Worm (Caenorhabditis elegans) whole organism, late embryonic: ENCODE data around the gene bir-2.

Experiments
- K02D7.2 ChIP-seq: sonication (generic microtip); optimal IDR thresholded peaks from 2 replicates; lab custom pipeline; 2017; ENCODE audit warnings: mild to moderate bottlenecking, missing genetic modification characterization, missing compliant biosample characterization
- T23F11.4 ChIP-seq: fragments of 200-800 bp; sonication (Bioruptor generic); optimal IDR thresholded peaks from 2 replicates; lab custom pipeline; 2018; ENCODE audit warnings: mild to moderate bottlenecking, missing genetic modification characterization, missing compliant biosample characterization
- Y22D7AL.16 ChIP-seq: sonication (generic microtip); optimal IDR thresholded peaks from 2 replicates; lab custom pipeline; 2016; ENCODE audit warnings: missing genetic modification characterization, missing compliant biosample characterization
- ceh-19 ChIP-seq: fragments of 200-800 bp; sonication (Bioruptor generic); optimal IDR thresholded peaks from 2 replicates; lab custom pipeline; 2018; ENCODE audit warnings: mild to moderate bottlenecking, missing genetic modification characterization, missing compliant biosample characterization
- ceh-24 ChIP-seq: sonication (generic microtip); optimal IDR thresholded peaks from 2 replicates; lab custom pipeline; 2016; ENCODE audit warnings: mild to moderate bottlenecking, missing genetic modification characterization, missing compliant biosample characterization
- ceh-30 ChIP-seq: fragments of 150-350 bp; optimal IDR thresholded peaks from 2 replicates; lab custom pipeline; 2014; ENCODE audit warnings: missing biosample characterization, missing genetic modification characterization
- ceh-34 ChIP-seq: sonication (generic microtip); optimal IDR thresholded peaks from 2 replicates; lab custom pipeline; 2016; ENCODE audit warnings: mild to moderate bottlenecking, missing genetic modification characterization, missing compliant biosample characterization
- ceh-9 ChIP-seq: sonication (generic microtip); optimal IDR thresholded peaks from 2 replicates; lab custom pipeline; 2016; ENCODE audit warnings: mild to moderate bottlenecking, missing genetic modification characterization, inconsistent platforms, missing compliant biosample characterization
- elt-2 ChIP-seq: sonication (generic microtip); optimal IDR thresholded peaks from 2 replicates; lab custom pipeline; 2016; ENCODE audit warnings: missing genetic modification reagents, missing genetic modification characterization, missing compliant biosample characterization
- elt-4 ChIP-seq: sonication (generic microtip); optimal IDR thresholded peaks from 2 replicates; lab custom pipeline; 2016; ENCODE audit warnings: missing genetic modification characterization, missing compliant biosample characterization
- fkh-10 ChIP-seq: fragments of 150-350 bp; optimal IDR thresholded peaks from 2 replicates; lab custom pipeline; 2014; ENCODE audit warnings: missing biosample characterization, missing genetic modification reagents, missing genetic modification characterization
- fkh-6 ChIP-seq: sonication (generic microtip); optimal IDR thresholded peaks from 2 replicates; lab custom pipeline; 2016; ENCODE audit warnings: missing genetic modification characterization, missing compliant biosample characterization
- hlh-13 ChIP-seq: fragments of 200-800 bp; sonication (Bioruptor generic); optimal IDR thresholded peaks from 2 replicates; lab custom pipeline; 2018; ENCODE audit warnings: mild to moderate bottlenecking, missing genetic modification characterization, missing compliant biosample characterization
- hlh-8 ChIP-seq: sonication (generic microtip); optimal IDR thresholded peaks from 2 replicates; lab custom pipeline; 2016; ENCODE audit warnings: missing genotype, missing genetic modification characterization, missing compliant biosample characterization
- lim-6 ChIP-seq: sonication (generic microtip); optimal IDR thresholded peaks from 2 replicates; lab custom pipeline; 2016; ENCODE audit warnings: missing genetic modification characterization, missing compliant biosample characterization
- npax-4 ChIP-seq: sonication (generic microtip); optimal IDR thresholded peaks from 2 replicates; lab custom pipeline; 2016; ENCODE audit warnings: missing genetic modification characterization, missing compliant biosample characterization
- unc-86 ChIP-seq: sonication (generic microtip); optimal IDR thresholded peaks from 2 replicates; lab custom pipeline; 2016; ENCODE audit warnings: missing genetic modification characterization, missing compliant biosample characterization

bir-2 gene

ce11 chrV:13611782-13612181, 43.1 kb downstream of the bir-2 start, which contains the start of gene spig-9:
TSS of gene spig-9 (minus strand) at chrV:13611882.
- TF ChIP-seq hlh-8 (no peak), lim-6 (tag; lab: Kevin White, UChicago) (no peak), elt-2 (no peak), K02D7.2 (tag; lab: Kevin White, UChicago) (no peak), hlh-13 (GFP tag; lab: Kevin White, UChicago) (no peak), unc-86 (no peak)

- TF ChIP-seq fkh-6 (tag; lab: Kevin White, UChicago), result no peak
- no peak for TF ChIP-seq npax-4 (tag; lab: Kevin White, UChicago)
- no peak for TF ChIP-seq elt-4 (tag; lab: Kevin White, UChicago)
- TF ChIP-seq Y22D7AL.16, result no peak
- no peak for TF ChIP-seq ceh-24 (tag; lab: Kevin White, UChicago)
- TF ChIP-seq ceh-19, result no peak
- TF ChIP-seq ceh-30 (tag; lab: Kevin White, UChicago), result no peak
- no peak for TF ChIP-seq lim-6 (tag; lab: Kevin White, UChicago)
- no peak for TF ChIP-seq fkh-10
- TF ChIP-seq ceh-34 (tag; lab: Kevin White, UChicago), result no peak
- no peak for TF ChIP-seq ceh-9 (tag; lab: Kevin White, UChicago)
- TF ChIP-seq T23F11.4 (GFP tag; lab: Kevin White, UChicago), result no peak
- TF ChIP-seq, all 69 proteins: peak for 0
Measured at ce11 chrV:13613870-13614269, 45.2 kb downstream of the bir-2 start, which contains the start of gene F53F4.7. TSS of gene F53F4.7 (minus strand) at chrV:13613970.
